Fruit fly (Drosophila melanogaster): Measurements from ENCODE around the gene CTCF.

dm6 chr3L:7356386-7357117, at the start of gene CTCF:
- TF ChIP-seq lola (GFP tag; optimal IDR thresholded peaks at IDR 0.05) = no peak
- peak; percentile 37 for TF ChIP-seq OdsH (GFP tag; optimal IDR thresholded peaks at IDR 0.05)
